Fruit fly (Drosophila melanogaster): ENCODE results near the gene Hsp60D.

The Hsp60D gene

dm6 chr2L:13414525-13415481, 34.5 kb downstream of the Hsp60D start, which contains the start of the genes CG16956, CG42784 and CG43850 (continued):
- TF ChIP-seq slp2 (GFP tag; optimal IDR thresholded peaks at IDR 0.05) = no peak
- no peak for TF ChIP-seq lbe (GFP tag; optimal IDR thresholded peaks at IDR 0.05)
- no peak for TF ChIP-seq TFAM (GFP tag; optimal IDR thresholded peaks at IDR 0.05)
- no peak for TF ChIP-seq croc (GFP tag; conservative IDR thresholded peaks at IDR 0.05)
- TF ChIP-seq MTF-1 (GFP tag; optimal IDR thresholded peaks at IDR 0.05; ENCODE audit: borderline replicate concordance) = peak; percentile 84
- no peak for TF ChIP-seq jumu (GFP tag; optimal IDR thresholded peaks at IDR 0.05)
- TF ChIP-seq inv (GFP tag; IDR thresholded peaks at IDR 0.05; ENCODE audit: partially characterized antibody) = no peak
- no peak for TF ChIP-seq Aef1 (GFP tag; IDR thresholded peaks at IDR 0.05)
- TF ChIP-seq Mrtf (GFP tag; IDR thresholded peaks at IDR 0.05) = no peak
- TF ChIP-seq fd3F (GFP tag; optimal IDR thresholded peaks at IDR 0.05) = peak; percentile 59
- no peak for TF ChIP-seq Poxn (GFP tag; IDR thresholded peaks at IDR 0.05)
- no peak for TF ChIP-seq phol (tag; optimal IDR thresholded peaks at IDR 0.05)
- TF ChIP-seq CG11560 (tag; IDR thresholded peaks at IDR 0.05) = no peak
- 0 out of 3 replicates have a peak, but pooled peaks have one; percentile 52 for TF ChIP-seq gce (GFP tag; IDR thresholded peaks at IDR 0.05)
- no peak for TF ChIP-seq CG2202 (tag; optimal IDR thresholded peaks at IDR 0.05)
- no peak for TF ChIP-seq nom (GFP tag; optimal IDR thresholded peaks at IDR 0.05)
- no peak; the same call in 1 of the 2 replicates for TF ChIP-seq Adf1 (GFP tag; IDR thresholded peaks at IDR 0.05)
- TF ChIP-seq CG3726 (GFP tag; IDR thresholded peaks at IDR 0.05) = no peak
- no peak for TF ChIP-seq lilli (GFP tag; optimal IDR thresholded peaks at IDR 0.05)
- peak; percentile 78 for TF ChIP-seq HHEX (GFP tag; optimal IDR thresholded peaks at IDR 0.05)
- no peak for TF ChIP-seq CG17829 (tag; optimal IDR thresholded peaks at IDR 0.05)
- TF ChIP-seq Ssrp (tag; optimal IDR thresholded peaks at IDR 0.05) = no peak
- peak; percentile 25; the same call in 1 of the 2 replicates for TF ChIP-seq crol (GFP tag; IDR thresholded peaks at IDR 0.05)
- no peak for TF ChIP-seq oc (tag; optimal IDR thresholded peaks at IDR 0.05)
- peak; percentile 17 for TF ChIP-seq fd64A (GFP tag; optimal IDR thresholded peaks at IDR 0.05)
- peak; percentile 13 for TF ChIP-seq CG10267 (tag; optimal IDR thresholded peaks at IDR 0.05)
- no peak for TF ChIP-seq z (GFP tag; IDR thresholded peaks at IDR 0.05)
- no peak for TF ChIP-seq da (GFP tag; optimal IDR thresholded peaks at IDR 0.05)
- no peak for TF ChIP-seq CG18262 (tag; optimal IDR thresholded peaks at IDR 0.05)
- TF ChIP-seq CG6689 (GFP tag; IDR thresholded peaks at IDR 0.05) = no peak
- no peak for TF ChIP-seq chn (GFP tag; optimal IDR thresholded peaks at IDR 0.05)
- TF ChIP-seq Oaz (GFP tag; IDR thresholded peaks at IDR 0.05) = no peak
- TF ChIP-seq CG12769 (tag; optimal IDR thresholded peaks at IDR 0.05) = no peak
- TF ChIP-seq CG11085 (GFP tag; IDR thresholded peaks at IDR 0.05) = no peak
- TF ChIP-seq CG10565 (GFP tag; optimal IDR thresholded peaks at IDR 0.05) = no peak
- peak; percentile 68 for TF ChIP-seq CG15011 (GFP tag; optimal IDR thresholded peaks at IDR 0.05)
- no peak for TF ChIP-seq Dbx (GFP tag; IDR thresholded peaks at IDR 0.05)
- no peak for TF ChIP-seq bab2 (GFP tag; optimal IDR thresholded peaks at IDR 0.05)
- TF ChIP-seq nerfin-1 (tag; optimal IDR thresholded peaks at IDR 0.05) = no peak
- TF ChIP-seq Dp (GFP tag; optimal IDR thresholded peaks at IDR 0.05) = no peak
- no peak for TF ChIP-seq Kr (GFP tag; optimal IDR thresholded peaks at IDR 0.05)
- peak; percentile 85 for TF ChIP-seq B-H2 (GFP tag; optimal IDR thresholded peaks at IDR 0.05)
- TF ChIP-seq CrebB (tag; optimal IDR thresholded peaks at IDR 0.05) = peak; percentile 85
- TF ChIP-seq cad (GFP tag; optimal IDR thresholded peaks at IDR 0.05) = no peak
- no peak for TF ChIP-seq wor (GFP tag; IDR thresholded peaks at IDR 0.05)
- peak; percentile 64 for TF ChIP-seq Atf6 (GFP tag; IDR thresholded peaks at IDR 0.05)
- no peak for TF ChIP-seq CG2129 (GFP tag; IDR thresholded peaks at IDR 0.05; ENCODE audit: partially characterized antibody)
- TF ChIP-seq Hr3 (GFP tag; optimal IDR thresholded peaks at IDR 0.05) = no peak
- peak; percentile 87 for TF ChIP-seq Meics (GFP tag; optimal IDR thresholded peaks at IDR 0.05)
